Worm (Caenorhabditis elegans) whole organism, L1 larva: ENCODE measurements around the gene ZK697.14.

Source experiments
- C04F5.9 ChIP-seq: sonication (generic microtip); optimal IDR thresholded peaks from 2 replicates; lab custom pipeline; 2016; ENCODE audit warnings: missing genetic modification characterization, missing compliant biosample characterization
- blmp-1 ChIP-seq: fragments of 150-350 bp; optimal IDR thresholded peaks from 2 replicates; lab custom pipeline; 2014; ENCODE audit warnings: missing biosample characterization, missing genetic modification characterization
- ces-1 ChIP-seq: fragments of 150-350 bp; optimal IDR thresholded peaks from 2 replicates; lab custom pipeline; 2014; ENCODE audit warnings: missing biosample characterization, missing genetic modification reagents, missing genetic modification characterization
- egl-27 ChIP-seq, 2 experiments: fragments of 150-350 bp in 1 of 2; sonication (generic microtip); optimal IDR thresholded peaks; 3 replicates each; lab custom pipeline; 2017 to 2018; ENCODE audit warnings: missing biosample characterization in 2 of 2, missing genetic modification characterization in 2 of 2, missing genetic modification reagents in 2 of 2
- fkh-10 ChIP-seq: sonication (generic microtip); optimal IDR thresholded peaks from 2 replicates; lab custom pipeline; 2017; ENCODE audit warnings: missing biosample characterization, missing genetic modification reagents, missing genetic modification characterization
- fos-1 ChIP-seq: fragments of 150-350 bp; optimal IDR thresholded peaks from 2 replicates; lab custom pipeline; 2014; ENCODE audit warnings: missing biosample characterization, missing genetic modification characterization
- lin-39 ChIP-seq: fragments of 150-350 bp; optimal IDR thresholded peaks from 2 replicates; lab custom pipeline; 2014; ENCODE audit warnings: missing biosample characterization, missing genetic modification reagents, missing genetic modification characterization
- lsy-2 ChIP-seq, 2 experiments: fragments of 150-350 bp; optimal IDR thresholded peaks; 2 replicates each; lab custom pipeline; 2014; ENCODE audit warnings: missing biosample characterization in 2 of 2, missing genetic modification characterization in 2 of 2
- pax-3 ChIP-seq: fragments of 200-800 bp; sonication (Bioruptor generic); optimal IDR thresholded peaks from 2 replicates; lab custom pipeline; 2018; ENCODE audit warnings: mild to moderate bottlenecking, missing genetic modification characterization, moderate library complexity, missing compliant biosample characterization
- pqm-1 ChIP-seq: sonication (generic microtip); optimal IDR thresholded peaks from 3 replicates; lab custom pipeline; 2017; ENCODE audit warnings: missing biosample characterization, missing genetic modification characterization
- rnt-1 ChIP-seq: sonication (generic microtip); optimal IDR thresholded peaks from 2 replicates; lab custom pipeline; 2016; ENCODE audit warnings: mild to moderate bottlenecking, missing genetic modification characterization, moderate library complexity, missing compliant biosample characterization
- tlp-1 ChIP-seq: fragments of 150-350 bp; optimal IDR thresholded peaks from 2 replicates; lab custom pipeline; 2014; ENCODE audit warnings: missing biosample characterization, missing genetic modification characterization

- TF ChIP-seq pqm-1 (tag; lab: Kevin White, UChicago) (no peak), pax-3 (tag; lab: Kevin White, UChicago) (no peak), egl-27 (tag; optimal IDR thresholded peaks at IDR 0.05; lab: Kevin White, UChicago) (no peak), blmp-1 (tag; lab: Kevin White, UChicago) (no peak), C04F5.9 (no peak), rnt-1 (tag; lab: Kevin White, UChicago) (no peak), lsy-2 (tag; optimal IDR thresholded peaks at IDR 0.05; lab: Kevin White, UChicago) (no peak), tlp-1 (no peak), lin-39 (tag; lab: Kevin White, UChicago) (no peak), fkh-10 (no peak), fos-1 (tag; lab: Kevin White, UChicago) (no peak), ces-1 (GFP tag; lab: Kevin White, UChicago) (no peak)
Measured at ce11 chrV:1721966-1722365, 33.5 kb downstream of the ZK697.14 start, which contains the start of gene srw-101.
